Worm (Caenorhabditis elegans) whole organism, L4 larva: ENCODE data around the gene dhrr-1.

Experiments
- D1046.2 ChIP-seq: fragments of 200-800 bp; sonication (Bioruptor generic); IDR thresholded peaks from 2 replicates; pipeline ENCODE4 v1.3.6; 2022; ENCODE audit warnings: missing genetic modification characterization, missing compliant biosample characterization
- F26F4.8 ChIP-seq: fragments of 200-800 bp; sonication (Bioruptor generic); conservative IDR thresholded peaks from 2 replicates; pipeline ENCODE4 v1.3.6; 2022; ENCODE audit warnings: missing genetic modification characterization, missing compliant biosample characterization
- F37D6.2 ChIP-seq: sonication (generic microtip); optimal IDR thresholded peaks from 2 replicates; lab custom pipeline; 2016; ENCODE audit warnings: mild to moderate bottlenecking, missing genetic modification characterization, missing compliant biosample characterization
- R02D3.7 ChIP-seq: fragments of 150-350 bp; sonication (generic microtip); optimal IDR thresholded peaks from 3 replicates; lab custom pipeline; 2014; ENCODE audit warnings: missing biosample characterization, missing genetic modification characterization
- T26A8.4 ChIP-seq: fragments of 200-800 bp; sonication (Bioruptor generic); IDR thresholded peaks from 2 replicates; pipeline ENCODE4 v1.3.6; 2022; ENCODE audit warnings: missing genetic modification characterization, missing compliant biosample characterization
- Y105C5A.15 ChIP-seq: fragments of 200-800 bp; sonication (Bioruptor generic); IDR thresholded peaks from 2 replicates; pipeline ENCODE4 v1.3.6; 2022; ENCODE audit warnings: missing genetic modification characterization, missing compliant biosample characterization
- Y75B8A.6 ChIP-seq: fragments of 200-800 bp; sonication (Bioruptor generic); IDR thresholded peaks from 2 replicates; pipeline ENCODE4 v1.3.6; 2022; ENCODE audit warnings: missing genetic modification reagents, missing genetic modification characterization, missing compliant biosample characterization
- ZK337.2 ChIP-seq: fragments of 200-800 bp; sonication (Bioruptor generic); IDR thresholded peaks from 2 replicates; pipeline ENCODE4 v1.3.6; 2022; ENCODE audit warnings: missing genetic modification reagents, missing genetic modification characterization, missing compliant biosample characterization
- ama-1 ChIP-seq: fragments of 150-350 bp; optimal IDR thresholded peaks from 2 replicates; lab custom pipeline; 2014; ENCODE audit warnings: inconsistent platforms, mixed read lengths
- attf-4 ChIP-seq: sonication (generic microtip); optimal IDR thresholded peaks from 3 replicates; lab custom pipeline; 2017; ENCODE audit warnings: missing biosample characterization, missing genetic modification characterization
- ceh-20 ChIP-seq: fragments of 200-800 bp; sonication (Bioruptor generic); IDR thresholded peaks from 2 replicates; pipeline ENCODE4 v1.3.6; 2022; ENCODE audit warnings: missing genetic modification reagents, missing genetic modification characterization, missing compliant biosample characterization
- ceh-44 ChIP-seq: fragments of 200-800 bp; sonication (Bioruptor generic); IDR thresholded peaks from 2 replicates; pipeline ENCODE4 v1.3.6; 2022; ENCODE audit warnings: missing genetic modification reagents, missing genetic modification characterization, missing compliant biosample characterization
- ceh-62 ChIP-seq: sonication (generic microtip); optimal IDR thresholded peaks from 2 replicates; lab custom pipeline; 2017; ENCODE audit warnings: missing biosample characterization, missing genetic modification characterization
- ceh-82 ChIP-seq: sonication (generic microtip); optimal IDR thresholded peaks from 2 replicates; lab custom pipeline; 2017; ENCODE audit warnings: missing biosample characterization, missing genetic modification characterization
- ctbp-1 ChIP-seq: fragments of 200-800 bp; sonication (Bioruptor generic); IDR thresholded peaks from 2 replicates; pipeline ENCODE4 v1.3.6; 2022; ENCODE audit warnings: missing genetic modification reagents, missing genetic modification characterization, missing compliant biosample characterization
- daf-12 ChIP-seq: fragments of 150-350 bp; optimal IDR thresholded peaks from 2 replicates; lab custom pipeline; 2014; ENCODE audit warnings: missing biosample characterization, missing genetic modification reagents, missing genetic modification characterization
- daf-19 ChIP-seq: fragments of 200-800 bp; sonication (Bioruptor generic); conservative IDR thresholded peaks from 2 replicates; pipeline ENCODE4 v1.3.6; 2022; ENCODE audit warnings: missing genetic modification characterization, missing compliant biosample characterization
- dmd-6 ChIP-seq: fragments of 200-800 bp; sonication (Bioruptor generic); IDR thresholded peaks from 2 replicates; pipeline ENCODE4 v1.3.6; 2022; ENCODE audit warnings: missing genetic modification reagents, missing genetic modification characterization, missing compliant biosample characterization
- dmd-8 ChIP-seq: fragments of 200-800 bp; sonication (Bioruptor generic); IDR thresholded peaks from 2 replicates; pipeline ENCODE4 v1.3.6; 2022; ENCODE audit warnings: missing genetic modification characterization, missing compliant biosample characterization
- dmd-9 ChIP-seq: fragments of 200-800 bp; sonication (Bioruptor generic); IDR thresholded peaks from 2 replicates; pipeline ENCODE4 v1.3.6; 2022; ENCODE audit warnings: missing genetic modification reagents, missing genetic modification characterization, missing compliant biosample characterization
- dpl-1 ChIP-seq: fragments of 150-350 bp; optimal IDR thresholded peaks from 2 replicates; lab custom pipeline; 2014; ENCODE audit warnings: missing biosample characterization, missing genetic modification reagents, missing genetic modification characterization
- egl-27 ChIP-seq: sonication (generic microtip); optimal IDR thresholded peaks from 3 replicates; lab custom pipeline; 2017; ENCODE audit warnings: missing biosample characterization, missing genetic modification reagents, missing genetic modification characterization
- fkh-10 ChIP-seq: fragments of 150-350 bp; optimal IDR thresholded peaks from 2 replicates; lab custom pipeline; 2014; ENCODE audit warnings: missing biosample characterization, missing genetic modification reagents, missing genetic modification characterization
- hif-1 ChIP-seq, 2 experiments: sonication (generic microtip); optimal IDR thresholded peaks; 2 replicates each; lab custom pipeline; 2016 to 2017; ENCODE audit warnings: missing compliant biosample characterization in 2 of 2, missing genetic modification characterization in 2 of 2, missing genetic modification reagents in 2 of 2, missing genotype in 2 of 2, mild to moderate bottlenecking in 1 of 2
- hlh-11 ChIP-seq: fragments of 200-800 bp; sonication (Bioruptor generic); optimal IDR thresholded peaks from 2 replicates; lab custom pipeline; 2018; ENCODE audit warnings: mild to moderate bottlenecking, missing genetic modification characterization, missing compliant biosample characterization
- lim-7 ChIP-seq: fragments of 200-800 bp; sonication (Bioruptor generic); IDR thresholded peaks from 2 replicates; pipeline ENCODE4 v1.3.6; 2022; ENCODE audit warnings: missing genetic modification characterization, missing compliant biosample characterization
- lin-1 ChIP-seq: fragments of 200-800 bp; sonication (Bioruptor generic); IDR thresholded peaks from 2 replicates; pipeline ENCODE4 v1.3.6; 2022; ENCODE audit warnings: missing genetic modification reagents, missing genetic modification characterization, missing compliant biosample characterization
- lin-15B ChIP-seq: fragments of 150-350 bp; sonication (generic microtip); optimal IDR thresholded peaks from 3 replicates; lab custom pipeline; 2014; ENCODE audit warnings: missing biosample characterization, missing genetic modification characterization
- lin-39 ChIP-seq: fragments of 150-350 bp; optimal IDR thresholded peaks from 2 replicates; lab custom pipeline; 2014; ENCODE audit warnings: missing biosample characterization, missing genetic modification reagents, missing genetic modification characterization
- lir-3 ChIP-seq: sonication (generic microtip); optimal IDR thresholded peaks from 2 replicates; lab custom pipeline; 2016; ENCODE audit warnings: mild to moderate bottlenecking, missing genetic modification characterization, missing compliant biosample characterization
- madf-5 ChIP-seq, 2 experiments: fragments of 200-800 bp; sonication (Bioruptor generic); IDR thresholded peaks; 2 replicates each; pipeline ENCODE4 v1.3.6; 2022; ENCODE audit warnings: missing compliant biosample characterization in 2 of 2, missing genetic modification characterization in 2 of 2
- mdt-29 ChIP-seq: fragments of 200-800 bp; sonication (Bioruptor generic); IDR thresholded peaks from 2 replicates; pipeline ENCODE4 v1.3.6; 2022; ENCODE audit warnings: missing genetic modification reagents, missing genetic modification characterization, missing compliant biosample characterization
- mep-1 ChIP-seq: fragments of 150-350 bp; sonication (generic microtip); optimal IDR thresholded peaks from 3 replicates; lab custom pipeline; 2014; ENCODE audit warnings: missing biosample characterization, missing genetic modification characterization
- mxl-2 ChIP-seq: fragments of 200-800 bp; sonication (Bioruptor generic); conservative IDR thresholded peaks from 2 replicates; pipeline ENCODE4 v1.3.6; 2022; ENCODE audit warnings: missing genetic modification reagents, missing genetic modification characterization, missing compliant biosample characterization
- nhr-10 ChIP-seq: fragments of 150-350 bp; optimal IDR thresholded peaks from 2 replicates; lab custom pipeline; 2014; ENCODE audit warnings: missing biosample characterization, missing genetic modification characterization
- nhr-11 ChIP-seq: fragments of 150-350 bp; optimal IDR thresholded peaks from 2 replicates; lab custom pipeline; 2014; ENCODE audit warnings: missing biosample characterization, missing genetic modification characterization
- nhr-25 ChIP-seq: sonication (generic microtip); optimal IDR thresholded peaks from 2 replicates; lab custom pipeline; 2017; ENCODE audit warnings: missing genetic modification characterization, mild to moderate bottlenecking, missing compliant biosample characterization, antibody characterized with exemption, moderate library complexity, borderline replicate concordance; ENCODE audit not compliant: insufficient read depth
- nhr-28 ChIP-seq: fragments of 150-350 bp; optimal IDR thresholded peaks from 2 replicates; lab custom pipeline; 2014; ENCODE audit warnings: missing biosample characterization, missing genetic modification characterization
- nhr-41 ChIP-seq: fragments of 200-800 bp; sonication (Bioruptor generic); IDR thresholded peaks from 2 replicates; pipeline ENCODE4 v1.3.6; 2022; ENCODE audit warnings: missing genetic modification reagents, missing genetic modification characterization, missing compliant biosample characterization
- nhr-42 ChIP-seq: fragments of 200-800 bp; sonication (Bioruptor generic); IDR thresholded peaks from 2 replicates; pipeline ENCODE4 v1.3.6; 2022; ENCODE audit warnings: missing genetic modification characterization, missing compliant biosample characterization
- nhr-6 ChIP-seq: fragments of 150-350 bp; optimal IDR thresholded peaks from 2 replicates; lab custom pipeline; 2014; ENCODE audit warnings: missing biosample characterization, missing genetic modification characterization
- nhr-76 ChIP-seq: fragments of 150-350 bp; optimal IDR thresholded peaks from 2 replicates; lab custom pipeline; 2014; ENCODE audit warnings: missing biosample characterization, missing genetic modification characterization
- nhr-77 ChIP-seq: fragments of 150-350 bp; optimal IDR thresholded peaks from 2 replicates; lab custom pipeline; 2014; ENCODE audit warnings: missing biosample characterization, missing genetic modification characterization
- pqm-1 ChIP-seq: sonication (generic microtip); optimal IDR thresholded peaks from 2 replicates; lab custom pipeline; 2017; ENCODE audit warnings: missing biosample characterization, missing genetic modification characterization
- saeg-2 ChIP-seq: fragments of 200-800 bp; sonication (Bioruptor generic); IDR thresholded peaks from 2 replicates; pipeline ENCODE4 v1.3.6; 2022; ENCODE audit warnings: missing genetic modification reagents, missing genetic modification characterization, missing compliant biosample characterization
- spr-3 ChIP-seq: fragments of 200-800 bp; sonication (Bioruptor generic); optimal IDR thresholded peaks from 2 replicates; lab custom pipeline; 2018; ENCODE audit warnings: mild to moderate bottlenecking, missing genetic modification characterization, missing compliant biosample characterization
- unc-39 ChIP-seq: sonication (generic microtip); optimal IDR thresholded peaks from 2 replicates; lab custom pipeline; 2017; ENCODE audit warnings: missing biosample characterization, missing genetic modification characterization
- zag-1 ChIP-seq: fragments of 150-350 bp; optimal IDR thresholded peaks from 2 replicates; lab custom pipeline; 2014; ENCODE audit warnings: missing biosample characterization, missing genetic modification characterization
- zfp-2 ChIP-seq: sonication (generic microtip); optimal IDR thresholded peaks from 2 replicates; lab custom pipeline; 2016; ENCODE audit warnings: mild to moderate bottlenecking, missing genetic modification characterization, missing compliant biosample characterization
- zip-11 ChIP-seq: fragments of 200-800 bp; sonication (Bioruptor generic); IDR thresholded peaks from 2 replicates; pipeline ENCODE4 v1.3.6; 2022; ENCODE audit warnings: missing genetic modification characterization, missing compliant biosample characterization
- ztf-11 ChIP-seq: fragments of 150-350 bp; optimal IDR thresholded peaks from 2 replicates; lab custom pipeline; 2014; ENCODE audit warnings: missing biosample characterization, missing genetic modification characterization
- ztf-7 ChIP-seq: fragments of 150-350 bp; optimal IDR thresholded peaks from 2 replicates; lab custom pipeline; 2014; ENCODE audit warnings: missing biosample characterization, missing genetic modification characterization

The dhrr-1 gene

ce11 chrIII:8904914-8905665 is 39.4 kb upstream of the dhrr-1 start, which contains the start of gene unc-32 (continued):
- TF ChIP-seq nhr-11 (no peak), ama-1 (lab: Kevin White, UChicago) (no peak), ceh-62 (tag; lab: Kevin White, UChicago) (no peak), spr-3 (GFP tag; lab: Kevin White, UChicago) (no peak), lin-39 (tag; lab: Kevin White, UChicago) (no peak), zag-1 (tag; lab: Kevin White, UChicago) (no peak), nhr-28 (tag; lab: Kevin White, UChicago) (no peak), Y105C5A.15 (GFP tag; lab: Robert Waterston, UW) (no peak), zfp-2 (no peak), lim-7 (no peak), ztf-11 (no peak), nhr-10 (tag; lab: Kevin White, UChicago) (no peak), ctbp-1 (GFP tag; lab: Robert Waterston, UW) (peak; percentile 53; the same call in 1 of the 2 replicates), pqm-1 (tag; lab: Kevin White, UChicago) (no peak), dmd-6 (GFP tag; lab: Robert Waterston, UW) (peak; percentile 19; the same call in 1 of the 2 replicates), nhr-6 (tag; lab: Kevin White, UChicago) (no peak), dmd-8 (GFP tag; lab: Robert Waterston, UW) (no peak), dmd-9 (GFP tag; lab: Robert Waterston, UW) (no peak), ceh-44 (GFP tag; lab: Robert Waterston, UW) (no peak), R02D3.7 (tag; lab: Kevin White, UChicago) (no peak), T26A8.4 (GFP tag; lab: Robert Waterston, UW) (peak; percentile 34; the same call in 1 of the 2 replicates), daf-19 (GFP tag; lab: Robert Waterston, UW) (no peak), daf-12 (tag; lab: Kevin White, UChicago) (no peak), unc-39 (no peak), madf-5 (GFP tag; IDR thresholded peaks at IDR 0.05; lab: Robert Waterston, UW) (no peak), hlh-11 (tag; lab: Kevin White, UChicago) (peak; percentile 37), lir-3 (tag; lab: Kevin White, UChicago) (no peak), fkh-10 (GFP tag; lab: Kevin White, UChicago) (peak; percentile 54), F26F4.8 (GFP tag; lab: Robert Waterston, UW) (no peak), nhr-76 (tag; lab: Kevin White, UChicago) (no peak), D1046.2 (GFP tag; lab: Robert Waterston, UW) (no peak), hif-1 (tag; optimal IDR thresholded peaks at IDR 0.05; lab: Kevin White, UChicago) (peak in 1 of 2 experiments; percentile 47), mxl-2 (GFP tag; lab: Robert Waterston, UW) (no peak), ZK337.2 (no peak), nhr-77 (tag; lab: Kevin White, UChicago) (no peak), F37D6.2 (tag; lab: Kevin White, UChicago) (peak; percentile 1), mep-1 (peak; percentile 59), attf-4 (tag; lab: Kevin White, UChicago) (no peak), ceh-20 (GFP tag; lab: Robert Waterston, UW) (0 out of 2 replicates have a peak, but pooled peaks have one; percentile 50), Y75B8A.6 (no peak), dpl-1 (peak; percentile 46), ceh-82 (tag; lab: Kevin White, UChicago) (no peak), nhr-25 (tag; lab: Kevin White, UChicago) (no peak), mdt-29 (GFP tag; lab: Robert Waterston, UW) (no peak), saeg-2 (GFP tag; lab: Robert Waterston, UW) (no peak), lin-1 (GFP tag; lab: Robert Waterston, UW) (no peak), egl-27 (no peak), lin-15B (no peak), nhr-41 (GFP tag; lab: Robert Waterston, UW) (no peak), nhr-42 (GFP tag; lab: Robert Waterston, UW) (no peak), zip-11 (no peak), ztf-7 (tag; lab: Kevin White, UChicago) (no peak)
